Worm (Caenorhabditis elegans) whole organism, late embryonic: Measurements from ENCODE around the gene sre-18.

Experiments used
- C38D4.7 ChIP-seq: fragments of 200-800 bp; sonication (Bioruptor generic); optimal IDR thresholded peaks from 2 replicates; lab custom pipeline; 2018; ENCODE audit warnings: mild to moderate bottlenecking, missing genetic modification characterization, moderate library complexity, missing compliant biosample characterization
- K09A11.1 ChIP-seq: sonication (generic microtip); optimal IDR thresholded peaks from 2 replicates; lab custom pipeline; 2017; ENCODE audit warnings: antibody characterized with exemption, mild to moderate bottlenecking, missing genetic modification characterization, missing compliant biosample characterization; ENCODE audit not compliant: insufficient read depth
- Y22D7AL.16 ChIP-seq: sonication (generic microtip); optimal IDR thresholded peaks from 2 replicates; lab custom pipeline; 2016; ENCODE audit warnings: missing genetic modification characterization, missing compliant biosample characterization
- ahr-1 ChIP-seq: sonication (generic microtip); optimal IDR thresholded peaks from 2 replicates; lab custom pipeline; 2016; ENCODE audit warnings: missing genetic modification characterization, missing compliant biosample characterization
- ceh-14 ChIP-seq: sonication (generic microtip); optimal IDR thresholded peaks from 2 replicates; lab custom pipeline; 2016; ENCODE audit warnings: missing genotype, missing genetic modification characterization, missing compliant biosample characterization
- ceh-22 ChIP-seq: sonication (generic microtip); optimal IDR thresholded peaks from 2 replicates; lab custom pipeline; 2017; ENCODE audit warnings: missing biosample characterization, missing genetic modification characterization
- ceh-24 ChIP-seq: sonication (generic microtip); optimal IDR thresholded peaks from 2 replicates; lab custom pipeline; 2016; ENCODE audit warnings: mild to moderate bottlenecking, missing genetic modification characterization, missing compliant biosample characterization
- ceh-30 ChIP-seq: fragments of 150-350 bp; optimal IDR thresholded peaks from 2 replicates; lab custom pipeline; 2014; ENCODE audit warnings: missing biosample characterization, missing genetic modification characterization
- ceh-31 ChIP-seq: sonication (generic microtip); optimal IDR thresholded peaks from 2 replicates; lab custom pipeline; 2016; ENCODE audit warnings: missing genetic modification characterization, missing compliant biosample characterization
- ceh-34 ChIP-seq: sonication (generic microtip); optimal IDR thresholded peaks from 2 replicates; lab custom pipeline; 2016; ENCODE audit warnings: mild to moderate bottlenecking, missing genetic modification characterization, missing compliant biosample characterization
- ceh-45 ChIP-seq: fragments of 200-800 bp; sonication (Bioruptor generic); IDR thresholded peaks from 2 replicates; pipeline ENCODE4 v1.3.6; 2022; ENCODE audit warnings: missing genetic modification reagents, missing genetic modification characterization, missing compliant biosample characterization
- ceh-6 ChIP-seq: fragments of 200-800 bp; sonication (Bioruptor generic); optimal IDR thresholded peaks from 2 replicates; lab custom pipeline; 2018; ENCODE audit warnings: mild to moderate bottlenecking, missing genetic modification characterization, missing compliant biosample characterization
- ceh-9 ChIP-seq: sonication (generic microtip); optimal IDR thresholded peaks from 2 replicates; lab custom pipeline; 2016; ENCODE audit warnings: mild to moderate bottlenecking, missing genetic modification characterization, inconsistent platforms, missing compliant biosample characterization
- che-1 ChIP-seq: sonication (generic microtip); optimal IDR thresholded peaks from 2 replicates; lab custom pipeline; 2016; ENCODE audit warnings: mild to moderate bottlenecking, missing genetic modification characterization, missing compliant biosample characterization
- dmd-4 ChIP-seq: sonication (generic microtip); optimal IDR thresholded peaks from 2 replicates; lab custom pipeline; 2016; ENCODE audit warnings: borderline replicate concordance, missing genetic modification characterization, missing compliant biosample characterization
- dve-1 ChIP-seq: sonication (generic microtip); optimal IDR thresholded peaks from 2 replicates; lab custom pipeline; 2017; ENCODE audit warnings: antibody characterized with exemption, mild to moderate bottlenecking, missing genetic modification characterization, missing compliant biosample characterization
- elt-2 ChIP-seq: sonication (generic microtip); optimal IDR thresholded peaks from 2 replicates; lab custom pipeline; 2016; ENCODE audit warnings: missing genetic modification reagents, missing genetic modification characterization, missing compliant biosample characterization
- elt-4 ChIP-seq: sonication (generic microtip); optimal IDR thresholded peaks from 2 replicates; lab custom pipeline; 2016; ENCODE audit warnings: missing genetic modification characterization, missing compliant biosample characterization
- eyg-1 ChIP-seq: sonication (generic microtip); optimal IDR thresholded peaks from 2 replicates; lab custom pipeline; 2016; ENCODE audit warnings: missing genotype, missing genetic modification characterization, missing compliant biosample characterization
- fax-1 ChIP-seq: sonication (generic microtip); optimal IDR thresholded peaks from 2 replicates; lab custom pipeline; 2016; ENCODE audit warnings: missing genotype, missing genetic modification characterization, missing compliant biosample characterization
- hlh-13 ChIP-seq: fragments of 200-800 bp; sonication (Bioruptor generic); optimal IDR thresholded peaks from 2 replicates; lab custom pipeline; 2018; ENCODE audit warnings: mild to moderate bottlenecking, missing genetic modification characterization, missing compliant biosample characterization
- lin-11 ChIP-seq: fragments of 200-800 bp; sonication (Bioruptor generic); optimal IDR thresholded peaks from 2 replicates; lab custom pipeline; 2018; ENCODE audit warnings: mild to moderate bottlenecking, missing genetic modification characterization, missing compliant biosample characterization
- mec-3 ChIP-seq: sonication (generic microtip); optimal IDR thresholded peaks from 2 replicates; lab custom pipeline; 2016; ENCODE audit warnings: borderline replicate concordance, missing genetic modification characterization, missing compliant biosample characterization
- nfya-1 ChIP-seq: sonication (generic microtip); optimal IDR thresholded peaks from 2 replicates; lab custom pipeline; 2017; ENCODE audit warnings: missing genetic modification characterization, mild to moderate bottlenecking, missing compliant biosample characterization, antibody characterized with exemption, moderate library complexity
- odd-2 ChIP-seq: sonication (generic microtip); optimal IDR thresholded peaks from 2 replicates; lab custom pipeline; 2017; ENCODE audit warnings: antibody characterized with exemption, mild to moderate bottlenecking, missing genetic modification characterization, missing compliant biosample characterization
- pat-9 ChIP-seq: fragments of 200-800 bp; sonication (Bioruptor generic); optimal IDR thresholded peaks from 2 replicates; lab custom pipeline; 2018; ENCODE audit warnings: mild to moderate bottlenecking, missing genetic modification characterization, moderate library complexity, missing compliant biosample characterization
- pqm-1 ChIP-seq: sonication (generic microtip); optimal IDR thresholded peaks from 2 replicates; lab custom pipeline; 2016; ENCODE audit warnings: missing genetic modification characterization, missing compliant biosample characterization
- ref-2 ChIP-seq: sonication (generic microtip); optimal IDR thresholded peaks from 2 replicates; lab custom pipeline; 2016; ENCODE audit warnings: missing genetic modification characterization, missing compliant biosample characterization
- sox-4 ChIP-seq: sonication (generic microtip); optimal IDR thresholded peaks from 2 replicates; lab custom pipeline; 2017; ENCODE audit warnings: mild to moderate bottlenecking, missing genetic modification characterization, inconsistent platforms, missing compliant biosample characterization
- syd-9 ChIP-seq: sonication (generic microtip); optimal IDR thresholded peaks from 2 replicates; lab custom pipeline; 2016; ENCODE audit warnings: mild to moderate bottlenecking, missing genetic modification characterization, moderate library complexity, missing compliant biosample characterization
- tbx-2 ChIP-seq: sonication (generic microtip); optimal IDR thresholded peaks from 2 replicates; lab custom pipeline; 2016; ENCODE audit warnings: missing genetic modification characterization, missing compliant biosample characterization
- tbx-7 ChIP-seq: sonication (generic microtip); optimal IDR thresholded peaks from 2 replicates; lab custom pipeline; 2016; ENCODE audit warnings: missing genotype, missing genetic modification characterization, missing compliant biosample characterization
- unc-42 ChIP-seq: sonication (generic microtip); optimal IDR thresholded peaks from 2 replicates; lab custom pipeline; 2016; ENCODE audit warnings: missing genotype, missing genetic modification characterization, missing compliant biosample characterization
- unc-55 ChIP-seq: sonication (generic microtip); optimal IDR thresholded peaks from 2 replicates; lab custom pipeline; 2017; ENCODE audit warnings: missing biosample characterization, missing genetic modification reagents, missing genetic modification characterization
- zip-5 ChIP-seq: sonication (generic microtip); optimal IDR thresholded peaks from 2 replicates; lab custom pipeline; 2016; ENCODE audit warnings: missing genetic modification characterization, missing compliant biosample characterization

sre-18 gene

DNA sequence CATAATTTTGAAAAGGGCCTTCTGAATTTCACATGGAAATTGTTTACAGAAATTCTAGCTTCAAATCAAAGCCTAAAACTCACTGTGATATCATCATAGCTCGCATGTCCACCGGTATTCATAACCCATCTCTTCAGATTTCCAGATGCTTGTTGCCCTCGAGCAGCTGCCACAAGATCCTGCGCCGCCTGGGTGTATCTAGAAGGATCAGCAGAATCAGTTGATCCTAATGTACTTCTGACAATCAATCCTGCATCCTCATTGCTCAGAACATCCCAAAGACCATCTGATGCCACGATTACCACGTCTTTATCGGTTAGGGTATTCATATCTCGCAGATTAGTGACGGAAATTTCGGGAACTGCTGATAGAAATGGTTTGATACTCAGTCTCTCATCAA lies 36.3 kb upstream of the sre-18 start:
- TF ChIP-seq Y22D7AL.16 (tag; lab: Kevin White, UChicago), result no peak
- no peak for TF ChIP-seq mec-3 (tag; lab: Kevin White, UChicago)
- no peak for TF ChIP-seq dmd-4
- no peak for TF ChIP-seq ceh-6 (GFP tag; lab: Kevin White, UChicago)
- TF ChIP-seq ahr-1 (tag; lab: Kevin White, UChicago), result no peak
- TF ChIP-seq hlh-13 (GFP tag; lab: Kevin White, UChicago), result no peak
- TF ChIP-seq zip-5 (tag; lab: Kevin White, UChicago), result no peak
- TF ChIP-seq tbx-7, result no peak
- no peak for TF ChIP-seq elt-2
- no peak for TF ChIP-seq unc-55 (GFP tag; lab: Kevin White, UChicago)

ce11 chrIV:12261353-12261752 lies 31.8 kb upstream of the sre-18 start, which contains the start of gene sre-14:
Gene sre-14, minus strand, starts transcription at chrIV:12261453.
- TF ChIP-seq sox-4 (tag; lab: Kevin White, UChicago) (no peak), fax-1 (tag; lab: Kevin White, UChicago) (no peak), hlh-13 (GFP tag; lab: Kevin White, UChicago) (no peak), unc-42 (tag; lab: Kevin White, UChicago) (no peak), pat-9 (tag; lab: Kevin White, UChicago) (no peak), odd-2 (tag; lab: Kevin White, UChicago) (no peak)

DNA sequence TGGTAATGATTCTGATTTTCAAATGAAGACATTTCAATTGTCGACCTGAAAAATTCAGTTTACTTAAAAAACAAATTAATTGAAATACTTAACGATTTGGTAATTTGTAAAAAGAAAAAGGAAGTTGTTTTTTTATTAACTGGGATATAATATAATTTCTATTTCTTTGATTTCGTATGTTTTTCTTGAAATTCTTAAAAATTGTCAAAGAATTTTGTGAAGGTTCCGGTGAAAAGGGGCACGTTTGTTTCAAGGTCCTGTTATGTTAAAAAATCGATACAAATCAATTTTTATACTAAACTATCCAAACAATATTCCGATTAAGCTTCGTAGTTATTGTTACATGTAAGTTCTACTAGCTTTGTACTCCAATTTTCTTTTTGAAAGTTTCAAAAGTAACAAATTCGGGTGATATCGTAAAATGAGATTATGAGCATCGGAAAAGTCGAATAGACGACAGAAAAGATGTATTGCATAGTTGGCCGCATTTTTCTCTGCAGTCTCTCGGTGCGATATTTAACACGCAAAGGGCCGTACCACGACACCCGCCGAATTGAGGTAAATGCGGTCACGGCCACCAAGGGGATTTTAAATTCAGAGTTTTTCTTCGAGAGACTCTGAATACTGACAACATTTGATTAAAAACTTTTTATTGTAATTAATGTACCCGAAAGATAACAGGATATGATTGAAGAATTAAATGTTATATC lies 29.7 kb upstream of the sre-18 start, which contains the start of gene Y39C12A.9:
Gene Y39C12A.9, minus strand, starts transcription at position 51 of the 710 bp plus-strand sequence.
- TF ChIP-seq unc-42 (tag; lab: Kevin White, UChicago), result peak; percentile 8
- peak; percentile 8 for TF ChIP-seq ceh-31
- no peak for TF ChIP-seq hlh-13 (GFP tag; lab: Kevin White, UChicago)
- no peak for TF ChIP-seq ceh-14 (tag; lab: Kevin White, UChicago)
- TF ChIP-seq ceh-34 (tag; lab: Kevin White, UChicago), result peak; percentile 4
- TF ChIP-seq tbx-2 (tag; lab: Kevin White, UChicago), result peak; percentile 40

ce11 chrIV:12252579-12252978 lies 23.0 kb upstream of the sre-18 start, which contains the start of gene dnj-26:
Gene dnj-26, minus strand, starts transcription at chrIV:12252679.
- no peak for TF ChIP-seq dve-1 (tag; lab: Kevin White, UChicago)
- no peak for TF ChIP-seq elt-2
- no peak for TF ChIP-seq hlh-13 (GFP tag; lab: Kevin White, UChicago)
- no peak for TF ChIP-seq C38D4.7 (GFP tag; lab: Kevin White, UChicago)
- no peak for TF ChIP-seq ahr-1 (tag; lab: Kevin White, UChicago)
- no peak for TF ChIP-seq unc-55 (GFP tag; lab: Kevin White, UChicago)
- no peak for TF ChIP-seq K09A11.1 (tag; lab: Kevin White, UChicago)
- no peak for TF ChIP-seq elt-4
- no peak for TF ChIP-seq ceh-30
- TF ChIP-seq, all 69 proteins: peak for 0

- no peak for TF ChIP-seq elt-4
- TF ChIP-seq ceh-24 (tag; lab: Kevin White, UChicago), result no peak
These were observed 15.1 kb upstream of the sre-18 start, which contains the start of gene sre-15 for ce11 chrIV:12244706-12245105. Gene sre-15, minus strand, starts transcription at chrIV:12244806.

DNA sequence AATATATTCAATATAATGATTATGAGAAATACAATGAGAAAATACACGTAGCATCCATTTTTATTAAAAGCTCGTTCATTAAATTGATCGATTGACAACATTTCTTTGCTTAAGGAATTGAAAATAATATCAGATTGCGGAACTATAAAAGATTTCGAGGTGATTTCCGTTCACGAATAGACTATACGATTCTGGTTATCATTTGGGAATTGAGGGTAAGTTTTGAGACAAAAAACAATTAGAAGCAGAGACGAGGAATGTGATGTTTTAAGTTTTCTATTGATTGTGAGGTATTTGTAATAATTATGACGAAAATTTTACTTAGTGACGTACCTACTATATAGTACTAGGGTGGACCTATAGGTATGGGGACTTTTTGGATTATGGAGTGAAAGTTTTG lies 9.3 kb upstream of the sre-18 start, which contains the start of gene sre-19:
Gene sre-19, minus strand, starts transcription at position 101 of the 400 bp plus-strand sequence.
- TF ChIP-seq lin-11 (tag; lab: Kevin White, UChicago) (no peak), ceh-22 (tag; lab: Kevin White, UChicago) (no peak), che-1 (tag; lab: Kevin White, UChicago) (no peak), C38D4.7 (GFP tag; lab: Kevin White, UChicago) (no peak), sox-4 (tag; lab: Kevin White, UChicago) (no peak), syd-9 (tag; lab: Kevin White, UChicago) (no peak), ref-2 (tag; lab: Kevin White, UChicago) (no peak), ceh-6 (GFP tag; lab: Kevin White, UChicago) (no peak), fax-1 (tag; lab: Kevin White, UChicago) (no peak), nfya-1 (tag; lab: Kevin White, UChicago) (no peak), ceh-9 (tag; lab: Kevin White, UChicago) (no peak), dmd-4 (no peak), ceh-45 (GFP tag; lab: Robert Waterston, UW) (no peak), pqm-1 (tag; lab: Kevin White, UChicago) (no peak), eyg-1 (tag; lab: Kevin White, UChicago) (no peak)
